Worm (Caenorhabditis elegans) whole organism, late embryonic: Measurements from ENCODE around the gene ZK856.7.

Experiments used
- C08G9.2 ChIP-seq: sonication (generic microtip); optimal IDR thresholded peaks from 2 replicates; lab custom pipeline; 2016; ENCODE audit warnings: mild to moderate bottlenecking, missing genetic modification characterization, moderate library complexity, missing compliant biosample characterization
- C38D4.7 ChIP-seq: fragments of 200-800 bp; sonication (Bioruptor generic); optimal IDR thresholded peaks from 2 replicates; lab custom pipeline; 2018; ENCODE audit warnings: mild to moderate bottlenecking, missing genetic modification characterization, moderate library complexity, missing compliant biosample characterization
- K02D7.2 ChIP-seq: sonication (generic microtip); optimal IDR thresholded peaks from 2 replicates; lab custom pipeline; 2017; ENCODE audit warnings: mild to moderate bottlenecking, missing genetic modification characterization, missing compliant biosample characterization
- Y22D7AL.16 ChIP-seq: sonication (generic microtip); optimal IDR thresholded peaks from 2 replicates; lab custom pipeline; 2016; ENCODE audit warnings: missing genetic modification characterization, missing compliant biosample characterization
- ama-1 ChIP-seq: fragments of 150-350 bp; optimal IDR thresholded peaks from 2 replicates; lab custom pipeline; 2014
- ceh-19 ChIP-seq: fragments of 200-800 bp; sonication (Bioruptor generic); optimal IDR thresholded peaks from 2 replicates; lab custom pipeline; 2018; ENCODE audit warnings: mild to moderate bottlenecking, missing genetic modification characterization, missing compliant biosample characterization
- ceh-45 ChIP-seq: fragments of 200-800 bp; sonication (Bioruptor generic); IDR thresholded peaks from 2 replicates; pipeline ENCODE4 v1.3.6; 2022; ENCODE audit warnings: missing genetic modification reagents, missing genetic modification characterization, missing compliant biosample characterization
- ceh-48 ChIP-seq: sonication (generic microtip); optimal IDR thresholded peaks from 2 replicates; lab custom pipeline; 2016; ENCODE audit warnings: missing genetic modification characterization, inconsistent platforms, missing compliant biosample characterization
- ceh-9 ChIP-seq: sonication (generic microtip); optimal IDR thresholded peaks from 2 replicates; lab custom pipeline; 2016; ENCODE audit warnings: mild to moderate bottlenecking, missing genetic modification characterization, inconsistent platforms, missing compliant biosample characterization
- dmd-4 ChIP-seq: sonication (generic microtip); optimal IDR thresholded peaks from 2 replicates; lab custom pipeline; 2016; ENCODE audit warnings: borderline replicate concordance, missing genetic modification characterization, missing compliant biosample characterization
- dve-1 ChIP-seq: sonication (generic microtip); optimal IDR thresholded peaks from 2 replicates; lab custom pipeline; 2017; ENCODE audit warnings: antibody characterized with exemption, mild to moderate bottlenecking, missing genetic modification characterization, missing compliant biosample characterization
- elt-2 ChIP-seq: sonication (generic microtip); optimal IDR thresholded peaks from 2 replicates; lab custom pipeline; 2016; ENCODE audit warnings: missing genetic modification reagents, missing genetic modification characterization, missing compliant biosample characterization
- ets-4 ChIP-seq: sonication (generic microtip); optimal IDR thresholded peaks from 2 replicates; lab custom pipeline; 2016; ENCODE audit warnings: missing genetic modification characterization, missing compliant biosample characterization
- fkh-6 ChIP-seq: sonication (generic microtip); optimal IDR thresholded peaks from 2 replicates; lab custom pipeline; 2016; ENCODE audit warnings: missing genetic modification characterization, missing compliant biosample characterization
- hlh-15 ChIP-seq: sonication (generic microtip); optimal IDR thresholded peaks from 2 replicates; lab custom pipeline; 2016; ENCODE audit warnings: missing genetic modification characterization, missing compliant biosample characterization
- hlh-30 ChIP-seq: sonication (generic microtip); optimal IDR thresholded peaks from 2 replicates; lab custom pipeline; 2017; ENCODE audit warnings: antibody characterized with exemption, missing genetic modification characterization, missing compliant biosample characterization; ENCODE audit not compliant: insufficient read depth
- madf-2 ChIP-seq: sonication (generic microtip); optimal IDR thresholded peaks from 2 replicates; lab custom pipeline; 2017; ENCODE audit warnings: missing genetic modification characterization, missing compliant biosample characterization
- mec-3 ChIP-seq: sonication (generic microtip); optimal IDR thresholded peaks from 2 replicates; lab custom pipeline; 2016; ENCODE audit warnings: borderline replicate concordance, missing genetic modification characterization, missing compliant biosample characterization
- pag-3 ChIP-seq: sonication (generic microtip); optimal IDR thresholded peaks from 2 replicates; lab custom pipeline; 2016; ENCODE audit warnings: missing compliant biosample characterization, missing genetic modification characterization, borderline replicate concordance
- pat-9 ChIP-seq: fragments of 200-800 bp; sonication (Bioruptor generic); optimal IDR thresholded peaks from 2 replicates; lab custom pipeline; 2018; ENCODE audit warnings: mild to moderate bottlenecking, missing genetic modification characterization, moderate library complexity, missing compliant biosample characterization
- pha-2 ChIP-seq: sonication (generic microtip); optimal IDR thresholded peaks from 2 replicates; lab custom pipeline; 2017; ENCODE audit warnings: mild to moderate bottlenecking, missing genetic modification characterization, missing compliant biosample characterization
- pha-4 ChIP-seq: fragments of 150-350 bp; optimal IDR thresholded peaks from 2 replicates; lab custom pipeline; 2018; ENCODE audit warnings: missing biosample characterization, missing genetic modification reagents, missing genetic modification characterization
- pqm-1 ChIP-seq: sonication (generic microtip); optimal IDR thresholded peaks from 2 replicates; lab custom pipeline; 2016; ENCODE audit warnings: missing genetic modification characterization, missing compliant biosample characterization
- pros-1 ChIP-seq: fragments of 150-350 bp; optimal IDR thresholded peaks from 2 replicates; lab custom pipeline; 2014; ENCODE audit warnings: missing biosample characterization, missing genetic modification reagents, missing genetic modification characterization
- rnt-1 ChIP-seq: sonication (generic microtip); optimal IDR thresholded peaks from 2 replicates; lab custom pipeline; 2016; ENCODE audit warnings: missing genetic modification characterization, missing compliant biosample characterization
- sdc-2 ChIP-seq: sonication (generic microtip); optimal IDR thresholded peaks from 2 replicates; lab custom pipeline; 2016; ENCODE audit warnings: missing genotype, missing genetic modification characterization, missing compliant biosample characterization
- sox-2 ChIP-seq: fragments of 200-800 bp; sonication (Bioruptor generic); IDR thresholded peaks from 2 replicates; pipeline ENCODE4 v1.3.6; 2022; ENCODE audit warnings: missing genetic modification reagents, missing genetic modification characterization, missing compliant biosample characterization
- unc-3 ChIP-seq, 2 experiments: fragments of 200-800 bp in 1 of 2; sonication (Bioruptor generic) in 1 of 2; sonication (generic microtip) in 1 of 2; conservative IDR thresholded peaks in 1 of 2; optimal IDR thresholded peaks in 1 of 2; 2 replicates each; pipeline versions ENCODE4 v1.3.6 to Lab custom; 2016 to 2022; ENCODE audit warnings: missing compliant biosample characterization in 2 of 2, missing genetic modification characterization in 2 of 2, missing genetic modification reagents in 1 of 2
- unc-42 ChIP-seq: sonication (generic microtip); optimal IDR thresholded peaks from 2 replicates; lab custom pipeline; 2016; ENCODE audit warnings: missing genotype, missing genetic modification characterization, missing compliant biosample characterization
- unc-55 ChIP-seq: sonication (generic microtip); optimal IDR thresholded peaks from 2 replicates; lab custom pipeline; 2017; ENCODE audit warnings: missing biosample characterization, missing genetic modification reagents, missing genetic modification characterization
- ztf-16 ChIP-seq: sonication (generic microtip); optimal IDR thresholded peaks from 2 replicates; lab custom pipeline; 2017; ENCODE audit warnings: missing genetic modification characterization, missing compliant biosample characterization

Gene ZK856.7

DNA sequence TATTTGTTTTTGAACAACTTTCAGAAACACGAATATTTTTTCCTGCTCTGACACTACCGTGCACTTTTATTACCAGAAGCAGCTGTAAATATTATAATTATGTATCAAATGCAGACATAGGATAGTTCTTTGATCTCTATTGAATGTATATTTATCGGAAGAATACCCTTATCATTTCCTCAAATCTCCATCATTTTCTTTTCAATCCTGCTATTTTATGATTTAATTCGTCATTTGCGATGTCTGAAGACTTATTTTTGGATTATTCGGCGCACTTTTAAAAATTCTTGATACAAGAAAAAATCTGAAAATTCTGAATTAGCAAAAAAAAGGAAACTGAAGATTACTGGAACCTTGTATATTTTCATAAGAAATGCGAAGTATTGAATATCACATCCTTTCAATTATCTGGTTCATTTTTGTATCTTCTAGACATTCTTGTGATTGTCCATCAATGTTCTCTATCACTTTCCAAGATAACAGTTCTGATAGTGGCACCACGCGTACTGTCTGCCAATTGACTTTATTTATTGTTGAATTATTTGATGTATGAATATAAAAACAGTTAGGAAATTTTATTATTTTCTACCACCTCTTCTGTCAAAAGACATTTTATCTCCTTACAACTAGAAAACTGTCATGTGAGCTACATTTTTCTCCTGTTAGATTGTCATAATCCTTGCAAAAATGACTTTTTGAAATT, 42.3 kb downstream of the ZK856.7 start:
- TF ChIP-seq mec-3 (no peak), sox-2 (GFP tag; lab: Robert Waterston, UW) (no peak), C08G9.2 (tag; lab: Kevin White, UChicago) (no peak), unc-55 (GFP tag; lab: Kevin White, UChicago) (no peak), ceh-45 (no peak), ceh-48 (tag; lab: Kevin White, UChicago) (no peak), K02D7.2 (no peak), elt-2 (tag; lab: Kevin White, UChicago) (peak; percentile 76)
- TF ChIP-seq, all 69 proteins: peak for 1

DNA sequence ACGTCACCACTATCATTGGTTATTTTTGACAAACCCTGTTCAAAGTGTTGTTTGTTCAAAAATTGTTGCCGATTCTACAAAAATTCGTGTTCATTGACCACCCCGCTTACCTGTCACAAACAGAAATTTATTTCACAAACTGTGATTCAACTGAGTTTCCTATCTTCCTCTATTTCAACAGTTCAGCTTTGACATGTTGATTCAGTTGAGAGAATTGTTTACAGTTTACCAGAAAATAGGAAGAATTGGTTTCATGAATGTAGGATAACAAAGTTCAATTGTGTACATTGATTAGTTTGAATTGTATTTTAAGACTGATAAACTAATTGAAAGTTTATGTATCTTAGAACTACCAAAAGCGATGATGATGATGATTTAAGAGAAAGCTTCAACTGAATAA, 43.7 kb downstream of the ZK856.7 start:
- TF ChIP-seq Y22D7AL.16 (tag; lab: Kevin White, UChicago), result no peak
- TF ChIP-seq hlh-30 (tag; lab: Kevin White, UChicago), result no peak
- TF ChIP-seq, all 69 proteins: peak for 0

DNA sequence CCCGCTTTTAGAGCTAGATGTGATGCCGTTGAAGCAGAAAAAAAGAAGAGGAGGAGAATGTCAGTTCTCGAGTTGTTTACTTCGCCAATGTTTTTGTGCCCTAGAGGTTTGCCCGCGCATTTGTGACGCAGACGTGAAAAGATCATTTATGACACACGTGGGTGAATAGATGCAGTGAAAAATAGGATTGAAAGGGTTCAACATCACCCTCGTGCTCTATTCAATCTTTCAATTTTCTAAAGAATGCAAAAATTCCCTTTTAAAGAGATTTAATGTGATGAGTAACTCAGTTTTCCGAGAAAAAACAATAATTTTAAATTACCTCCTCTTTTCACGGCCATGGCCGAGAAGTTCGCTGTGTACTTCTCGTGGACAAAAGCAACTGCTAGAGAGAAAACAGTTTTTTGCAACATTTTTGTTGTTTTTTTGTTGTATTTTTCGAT, 44.6 kb downstream of the ZK856.7 start:
- TF ChIP-seq sox-2 (GFP tag; lab: Robert Waterston, UW), result no peak
- peak; percentile 17 for TF ChIP-seq unc-42 (tag; lab: Kevin White, UChicago)
- peak; percentile 2 for TF ChIP-seq hlh-30 (tag; lab: Kevin White, UChicago)

DNA sequence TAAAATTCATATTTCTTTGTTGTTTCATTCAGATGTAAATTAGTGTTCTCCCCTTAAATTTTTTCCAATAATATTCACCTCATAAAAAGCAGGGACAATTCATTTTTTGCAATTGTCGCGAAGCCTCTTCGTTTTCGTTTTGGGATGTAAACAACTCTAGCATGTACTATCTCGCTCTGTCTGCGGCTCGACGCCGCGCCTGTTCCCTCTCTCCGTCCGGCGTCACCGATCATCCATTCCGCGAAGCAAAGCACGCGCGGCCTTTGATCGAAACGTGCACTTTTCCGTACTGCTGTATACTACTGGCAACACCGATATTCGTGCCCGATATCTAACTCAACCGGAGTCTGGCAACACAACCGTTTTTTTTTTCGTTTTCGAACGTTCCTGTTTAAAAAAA, 45.1 kb downstream of the ZK856.7 start:
- no peak for TF ChIP-seq ceh-45
- no peak for TF ChIP-seq pros-1
- no peak for TF ChIP-seq pha-4 (tag; lab: Kevin White, UChicago)
- TF ChIP-seq C38D4.7 (GFP tag; lab: Kevin White, UChicago), result no peak
- no peak for TF ChIP-seq dmd-4 (tag; lab: Kevin White, UChicago)
- TF ChIP-seq pha-2 (tag; lab: Kevin White, UChicago), result no peak
- TF ChIP-seq ceh-19 (GFP tag; lab: Kevin White, UChicago), result no peak
- TF ChIP-seq pat-9 (tag; lab: Kevin White, UChicago), result no peak
- TF ChIP-seq dve-1 (tag; lab: Kevin White, UChicago), result no peak
- TF ChIP-seq ceh-9 (tag; lab: Kevin White, UChicago), result no peak
- TF ChIP-seq, all 69 proteins: peak for 0

DNA sequence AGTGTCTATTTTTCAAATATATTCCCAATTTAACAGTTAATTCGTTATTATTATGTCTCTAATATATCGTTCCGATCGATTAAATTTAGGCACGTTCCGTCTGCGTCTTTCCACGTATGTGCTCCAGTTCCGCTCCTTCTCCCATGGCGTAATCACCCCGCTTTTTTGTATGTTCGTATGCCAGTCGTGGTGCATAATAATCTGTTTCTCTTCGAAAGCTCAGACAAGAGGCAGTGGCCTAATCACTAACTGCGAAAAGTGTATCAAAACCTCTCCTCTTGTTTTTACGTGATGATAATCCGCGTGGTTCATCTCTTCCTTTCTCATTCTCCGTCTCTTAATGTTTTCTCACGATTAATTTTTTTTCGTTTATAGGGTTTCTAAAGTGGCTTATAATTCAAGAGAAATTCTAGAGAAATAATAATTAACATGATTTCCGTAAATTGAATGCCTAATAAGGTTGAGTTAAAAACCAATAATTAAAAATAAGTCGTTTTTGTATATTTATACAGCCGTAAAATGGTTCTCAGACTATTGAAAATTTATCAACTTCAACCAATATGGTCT, 45.9 kb downstream of the ZK856.7 start:
- TF ChIP-seq C38D4.7 (GFP tag; lab: Kevin White, UChicago) (no peak), ama-1 (lab: Kevin White, UChicago) (no peak), unc-55 (GFP tag; lab: Kevin White, UChicago) (no peak), dve-1 (tag; lab: Kevin White, UChicago) (no peak), ceh-19 (GFP tag; lab: Kevin White, UChicago) (no peak), ets-4 (tag; lab: Kevin White, UChicago) (no peak), pros-1 (no peak), hlh-30 (tag; lab: Kevin White, UChicago) (no peak), sdc-2 (tag; lab: Kevin White, UChicago) (no peak), ztf-16 (tag; lab: Kevin White, UChicago) (no peak), hlh-15 (tag; lab: Kevin White, UChicago) (no peak), pqm-1 (tag; lab: Kevin White, UChicago) (no peak)

DNA sequence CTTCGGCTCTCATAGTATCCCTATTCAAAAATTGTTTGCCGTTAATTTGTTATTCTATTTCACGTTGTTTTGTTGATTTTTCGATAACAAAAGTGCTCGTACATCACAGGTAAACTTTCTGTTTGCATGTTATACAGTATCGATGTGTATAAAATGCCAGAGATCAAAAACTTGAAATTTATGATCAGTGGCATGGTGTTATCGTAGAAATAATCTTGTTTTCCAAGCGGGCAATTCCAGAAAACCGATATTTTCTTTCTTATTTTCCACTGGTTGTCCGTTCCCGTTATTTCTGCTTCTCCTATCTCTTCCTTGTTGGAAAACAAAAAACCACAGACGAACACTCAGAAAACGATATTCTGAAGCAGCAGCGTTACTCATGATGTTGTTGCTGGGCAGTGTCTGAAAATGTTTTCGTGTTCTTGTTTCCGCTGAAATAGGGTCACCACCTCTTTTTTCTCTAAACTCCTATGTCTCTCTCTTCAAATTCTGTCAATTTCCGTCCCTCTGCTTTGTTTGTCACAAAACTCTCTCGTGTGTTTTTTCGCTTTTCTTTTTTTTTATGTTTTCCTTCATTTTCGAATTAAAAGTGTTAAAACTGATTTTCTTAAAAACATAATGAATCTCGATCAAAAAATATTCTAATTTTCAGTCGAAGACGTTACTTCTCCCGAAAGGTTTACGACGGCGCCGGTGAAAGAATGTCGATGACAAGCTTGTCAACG, 46.5 kb downstream of the ZK856.7 start, which contains the start of gene akt-1:
Gene akt-1, plus strand, starts transcription at position 651 of the 725 bp plus-strand sequence.
- TF ChIP-seq fkh-6, result no peak
- no peak for TF ChIP-seq hlh-30 (tag; lab: Kevin White, UChicago)
- TF ChIP-seq rnt-1 (tag; lab: Kevin White, UChicago), result no peak
- TF ChIP-seq ceh-19 (GFP tag; lab: Kevin White, UChicago), result no peak
- no peak for TF ChIP-seq mec-3
- no peak for TF ChIP-seq madf-2
- no peak for TF ChIP-seq C38D4.7 (GFP tag; lab: Kevin White, UChicago)
- TF ChIP-seq dmd-4 (tag; lab: Kevin White, UChicago), result no peak
- no peak for TF ChIP-seq unc-3 (GFP tag; conservative IDR thresholded peaks at IDR 0.05; lab: Robert Waterston, UW)
- no peak for TF ChIP-seq unc-3 (tag; optimal IDR thresholded peaks at IDR 0.05; lab: Kevin White, UChicago)
- no peak for TF ChIP-seq pag-3
- no peak for TF ChIP-seq ets-4 (tag; lab: Kevin White, UChicago)
